Worm (Caenorhabditis elegans): Measurements from ENCODE around the gene F21C10.11.

- TF ChIP-seq F33H1.4 (GFP tag; IDR thresholded peaks at IDR 0.05), result no peak
- no peak for TF ChIP-seq ekl-4 (GFP tag; IDR thresholded peaks at IDR 0.05)
- no peak for TF ChIP-seq aptf-2 (GFP tag; conservative IDR thresholded peaks at IDR 0.05)
- no peak for TF ChIP-seq lir-1 (GFP tag; conservative IDR thresholded peaks at IDR 0.05)
- no peak for TF ChIP-seq attf-6 (GFP tag; IDR thresholded peaks at IDR 0.05)
- no peak for TF ChIP-seq nfya-2 (GFP tag; IDR thresholded peaks at IDR 0.05)
- no peak for TF ChIP-seq F22D6.2 (tag; optimal IDR thresholded peaks at IDR 0.05)
Observed at ce11 chrV:9146849-9147557, 23.7 kb downstream of the F21C10.11 start, which contains the start of gene spl-2.

Measured in whole organism, young adult.